Worm (Caenorhabditis elegans) whole organism, dauer: ENCODE measurements around the gene T01G1.4.
"Not testable (repeated sequence)": the region's sequence is repeated elsewhere in the genome, so short reads cannot be mapped to it uniquely, and the experiment has no call there.

Source experiments
- unc-62 ChIP-seq: sonication (generic microtip); optimal IDR thresholded peaks from 2 replicates; lab custom pipeline; 2017; ENCODE audit warnings: missing biosample characterization, missing genetic modification reagents, missing genetic modification characterization

Gene T01G1.4

DNA sequence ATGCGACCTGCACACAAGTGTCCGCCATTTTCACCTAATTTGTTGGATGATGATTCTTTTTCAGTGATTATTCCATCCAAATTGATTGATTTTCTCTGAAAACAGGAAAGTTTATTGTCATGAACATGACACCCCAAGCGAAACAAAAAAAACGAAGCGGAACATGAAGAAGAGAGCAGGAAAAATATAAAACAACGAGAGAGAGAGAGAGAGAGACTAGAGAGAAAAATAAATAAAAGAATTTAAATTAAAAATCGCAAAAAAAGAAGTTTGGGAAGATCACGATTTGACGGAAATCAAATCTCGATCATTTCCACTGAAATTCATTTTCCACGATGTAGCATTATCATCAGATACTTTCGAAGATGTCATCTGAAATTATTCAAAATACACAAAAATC lies 1.5 kb downstream of the T01G1.4 start, which contains the start of gene klp-12:
TSS of gene klp-12 (minus strand) at position 101 of the 400 bp plus-strand sequence.
- TF ChIP-seq unc-62 = no peak

DNA sequence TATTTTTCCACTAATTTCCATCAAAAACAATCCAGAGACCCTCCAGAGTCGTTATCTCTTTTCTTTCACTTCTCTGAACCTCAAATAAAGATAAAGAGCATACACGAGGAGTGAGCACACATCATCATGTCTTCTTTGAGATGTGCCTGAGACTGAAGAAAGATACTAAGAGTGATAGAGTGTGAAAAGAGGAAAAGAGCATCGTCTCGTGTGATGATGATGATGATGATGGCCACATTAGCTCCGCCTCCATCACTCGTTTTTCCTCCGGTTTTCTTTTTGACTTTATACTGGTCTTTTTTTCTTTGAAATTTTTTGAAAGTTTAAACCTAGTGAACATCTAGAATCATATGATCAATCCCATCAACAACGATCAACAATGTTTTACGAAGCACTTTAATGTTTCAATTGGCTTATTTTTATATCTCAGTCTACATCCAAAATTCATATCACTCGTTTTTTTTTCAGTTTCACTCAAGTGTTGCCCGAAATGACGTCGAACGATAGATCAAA lies 7.3 kb downstream of the T01G1.4 start, which contains the start of gene T01G1.2:
TSS of gene T01G1.2 (plus strand) at position 463 of the 513 bp plus-strand sequence.
- TF ChIP-seq unc-62 = no peak

DNA sequence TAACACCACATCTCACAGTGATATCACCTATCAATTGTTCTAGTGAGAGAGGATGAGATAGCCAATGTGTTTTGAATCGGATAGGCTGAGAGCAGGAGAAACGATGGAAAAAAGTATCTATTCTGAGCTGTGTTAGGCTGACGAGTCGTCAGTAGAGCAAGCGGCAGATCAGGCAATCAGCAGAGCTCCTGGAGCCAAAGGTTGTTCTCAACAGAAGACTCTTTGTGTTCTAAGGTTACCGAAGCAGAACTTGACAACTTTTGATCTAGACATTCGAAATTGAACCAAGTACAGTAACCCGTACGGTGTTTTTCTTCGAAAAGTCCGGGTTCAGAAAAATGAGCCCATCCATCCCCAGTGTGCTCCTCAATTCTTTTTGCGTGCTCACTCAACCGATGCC lies 8.5 kb downstream of the T01G1.4 start:
- TF ChIP-seq unc-62 = no peak

DNA sequence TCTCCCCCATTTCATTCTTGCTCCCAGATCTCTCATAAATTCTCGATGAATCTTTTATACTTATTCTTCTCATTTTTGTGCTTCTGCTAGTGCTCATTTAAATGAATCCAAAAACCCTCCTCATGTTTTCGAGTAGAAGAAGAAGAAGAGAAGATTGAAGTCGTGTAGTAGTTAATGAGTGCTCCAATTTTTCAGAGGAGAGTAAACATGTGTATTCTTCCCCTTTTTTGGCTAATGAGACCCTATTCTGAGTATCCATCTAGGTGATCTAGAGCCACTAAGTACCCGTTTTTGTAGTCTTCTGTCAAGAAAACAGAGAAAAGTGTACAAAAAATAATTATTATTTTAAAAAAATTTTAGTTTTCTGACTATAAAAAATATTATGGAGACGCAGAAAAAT lies 9.7 kb downstream of the T01G1.4 start:
- TF ChIP-seq unc-62 = no peak

DNA sequence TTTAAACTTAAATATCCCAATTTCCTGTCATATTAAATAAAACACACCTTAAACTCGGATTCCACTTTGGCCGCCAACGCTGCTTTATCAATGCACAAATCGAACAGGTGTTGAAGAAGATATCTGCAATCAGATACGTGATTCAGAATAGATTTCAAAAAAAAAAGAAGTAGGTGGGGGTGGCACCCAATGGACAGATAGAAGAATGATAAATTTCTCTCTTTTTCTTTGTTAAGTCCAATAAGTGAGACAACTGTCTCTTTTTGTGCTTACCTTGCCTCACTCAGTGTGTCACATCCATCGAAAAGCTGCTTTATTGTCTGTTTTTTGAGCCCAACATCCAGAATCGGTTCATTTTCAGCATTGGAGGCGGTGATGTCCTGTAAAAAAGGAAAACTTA lies 10.5 kb downstream of the T01G1.4 start:
- no peak for TF ChIP-seq unc-62

DNA sequence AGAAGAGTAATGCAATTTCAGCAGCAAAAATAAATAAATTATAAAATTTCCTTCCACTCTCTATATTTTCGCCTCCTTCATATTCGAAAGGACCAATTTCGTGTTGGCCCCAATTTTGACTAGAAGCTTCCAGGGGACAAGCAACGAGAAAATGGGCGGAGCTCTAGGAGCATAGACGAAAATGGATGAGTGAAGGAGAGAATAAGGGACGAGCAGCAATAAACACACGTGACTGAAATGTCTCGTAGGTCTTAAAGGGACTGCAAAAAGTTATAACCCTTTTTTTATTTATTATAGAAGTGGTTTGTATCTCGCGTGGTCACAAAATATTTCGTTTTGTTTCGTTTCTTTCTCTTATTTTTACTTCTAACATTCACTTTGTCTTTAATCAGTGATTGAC lies 11.6 kb downstream of the T01G1.4 start:
- TF ChIP-seq unc-62 = no peak

DNA sequence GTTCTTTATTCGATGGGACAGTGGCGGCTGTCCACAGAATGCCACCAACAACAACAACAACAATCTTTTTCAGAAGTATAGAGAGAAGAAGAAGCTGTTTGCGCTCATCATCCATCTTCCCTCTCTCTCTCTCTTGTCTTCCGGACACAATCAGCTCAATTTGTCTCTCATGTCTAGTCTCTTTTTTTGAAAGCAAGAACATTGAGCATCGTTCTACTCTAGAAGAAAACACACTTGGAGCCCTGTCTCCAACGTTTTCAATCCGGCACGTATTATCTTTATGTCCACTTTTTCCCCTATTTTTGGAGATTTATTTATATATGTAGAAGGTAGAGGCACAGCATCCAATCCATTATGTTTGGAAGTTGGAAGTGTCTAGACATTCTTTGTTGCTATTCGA lies 12.5 kb downstream of the T01G1.4 start:
- no peak for TF ChIP-seq unc-62

DNA sequence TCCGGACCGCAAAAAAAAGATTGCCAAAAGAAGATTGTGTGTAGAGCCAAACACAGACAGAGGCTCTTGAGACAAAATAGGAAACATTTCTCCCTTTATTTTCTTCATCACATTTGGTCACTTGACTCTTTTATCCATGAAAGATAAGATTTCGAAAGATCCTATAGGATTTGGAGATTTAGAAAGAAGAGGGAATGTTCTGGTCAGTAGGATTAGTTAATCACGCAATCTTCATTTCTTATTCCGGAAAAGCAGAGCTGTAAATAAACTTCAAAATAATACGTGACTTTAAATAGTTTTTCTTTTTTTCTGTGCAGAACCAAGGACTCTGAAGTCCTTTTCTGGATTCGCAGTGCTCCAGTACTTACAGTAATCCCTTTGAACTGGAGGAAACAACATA lies 14.0 kb downstream of the T01G1.4 start:
- TF ChIP-seq unc-62 = no peak

DNA sequence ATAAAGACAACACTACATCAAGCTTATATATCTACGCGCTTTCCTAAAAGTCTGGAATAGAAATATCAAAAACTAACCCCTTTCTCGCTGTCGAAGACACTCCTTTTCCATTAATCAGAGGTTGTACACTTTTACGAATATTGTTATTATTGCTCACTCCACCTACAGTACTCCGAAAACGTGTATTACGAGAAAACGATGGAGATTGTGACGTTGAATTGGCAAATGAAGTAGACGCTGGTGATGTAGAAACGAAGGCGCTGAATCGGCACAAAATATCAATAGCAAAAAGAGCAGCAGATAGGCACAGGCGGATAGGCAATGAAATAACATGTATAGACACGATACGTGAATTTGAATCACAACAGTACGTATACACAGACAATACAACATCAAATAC lies 17.0 kb downstream of the T01G1.4 start:
- no peak for TF ChIP-seq unc-62

DNA sequence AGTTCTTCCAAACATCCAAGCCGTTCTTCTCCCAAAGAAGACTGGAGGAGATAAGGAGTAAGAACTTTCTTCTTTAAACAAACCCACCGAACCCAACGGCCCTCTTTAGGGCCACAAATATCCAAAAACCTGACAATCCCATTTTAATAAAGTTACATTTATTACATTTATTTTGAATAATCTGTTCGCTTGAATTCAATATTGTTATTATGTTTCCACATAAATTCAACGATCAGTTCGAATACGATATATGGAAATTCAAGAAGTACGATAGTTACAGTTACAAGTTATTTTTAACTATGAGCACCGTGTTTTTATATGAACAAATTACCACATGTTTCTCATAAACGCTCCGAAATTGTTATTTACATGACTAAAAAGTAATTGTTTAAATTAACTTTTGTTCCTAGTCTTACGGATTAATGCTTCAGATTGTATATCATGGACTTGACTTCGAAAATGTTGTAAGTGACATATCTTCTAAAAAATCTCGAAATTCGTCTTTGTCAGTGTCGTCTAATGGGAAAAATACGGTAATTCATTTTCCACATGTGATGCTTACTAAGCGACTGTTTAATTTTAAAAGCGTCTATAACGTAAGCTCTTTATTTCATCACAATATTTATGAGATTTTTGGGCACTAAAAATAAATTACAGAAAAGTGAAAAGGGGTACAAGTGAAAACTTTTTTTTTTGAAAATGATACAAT lies 20.4 kb downstream of the T01G1.4 start:
- no peak for TF ChIP-seq unc-62

DNA sequence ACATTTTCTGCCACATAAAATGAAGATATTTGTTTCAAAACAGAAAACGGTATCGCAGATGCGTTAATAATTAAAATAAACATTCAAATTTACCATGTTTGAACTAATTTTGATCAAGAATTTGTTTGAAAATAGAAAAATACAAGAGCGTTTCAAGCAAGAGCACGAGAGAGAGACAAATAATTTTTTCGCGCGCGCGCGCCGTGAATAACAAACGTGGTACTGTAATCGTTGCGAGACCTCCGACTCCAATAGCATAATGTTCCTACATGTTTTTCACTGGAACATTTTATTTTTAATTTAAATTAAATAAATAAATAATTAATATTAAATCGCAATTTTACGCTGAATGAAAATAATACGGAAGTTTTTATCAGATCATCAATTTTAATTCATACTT lies 24.3 kb downstream of the T01G1.4 start, which contains the start of gene F54E12.2:
TSS of gene F54E12.2 (minus strand) at position 164 of the 400 bp plus-strand sequence.
- no peak for TF ChIP-seq unc-62

DNA sequence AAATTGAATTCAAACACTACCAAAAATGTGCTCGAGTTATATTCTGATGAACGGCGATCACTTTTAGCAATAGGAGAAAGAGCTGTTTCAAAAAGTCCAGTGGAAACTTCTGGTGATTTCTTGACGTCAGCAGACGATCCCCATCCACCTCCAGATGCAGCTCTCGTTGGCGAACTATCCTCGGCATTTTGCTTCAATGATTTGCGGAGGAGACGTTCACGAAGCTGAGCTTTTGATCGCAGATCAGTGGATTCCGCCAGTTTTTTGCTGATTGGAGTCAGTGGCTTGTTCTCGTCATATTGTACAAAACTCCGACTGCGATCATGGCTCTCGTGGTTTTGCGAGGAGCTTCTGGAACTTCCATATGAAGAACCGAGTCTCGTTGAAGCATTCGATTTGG lies 25.1 kb downstream of the T01G1.4 start:
- no peak for TF ChIP-seq unc-62

DNA sequence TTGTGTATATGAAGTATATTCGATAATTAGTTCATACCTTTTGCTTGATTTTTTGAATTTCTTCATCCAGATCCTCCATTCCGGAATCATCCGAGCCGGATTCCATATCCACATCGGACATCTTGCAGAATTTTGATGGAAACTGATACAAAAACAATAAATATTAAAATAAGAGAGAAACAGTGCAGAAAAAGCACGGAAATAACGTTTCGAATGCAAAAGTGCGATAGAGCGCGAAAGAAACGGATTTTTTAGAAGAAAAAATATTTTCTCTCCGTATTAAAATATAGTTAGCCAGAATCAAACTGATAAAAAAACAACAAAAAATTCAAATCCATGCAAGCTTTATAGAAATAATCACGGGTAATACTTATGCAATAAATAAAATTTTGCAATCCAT lies 28.6 kb downstream of the T01G1.4 start, which contains the start of gene sart-3:
TSS of gene sart-3 (minus strand) at position 219 of the 400 bp plus-strand sequence.
- no peak for TF ChIP-seq unc-62

DNA sequence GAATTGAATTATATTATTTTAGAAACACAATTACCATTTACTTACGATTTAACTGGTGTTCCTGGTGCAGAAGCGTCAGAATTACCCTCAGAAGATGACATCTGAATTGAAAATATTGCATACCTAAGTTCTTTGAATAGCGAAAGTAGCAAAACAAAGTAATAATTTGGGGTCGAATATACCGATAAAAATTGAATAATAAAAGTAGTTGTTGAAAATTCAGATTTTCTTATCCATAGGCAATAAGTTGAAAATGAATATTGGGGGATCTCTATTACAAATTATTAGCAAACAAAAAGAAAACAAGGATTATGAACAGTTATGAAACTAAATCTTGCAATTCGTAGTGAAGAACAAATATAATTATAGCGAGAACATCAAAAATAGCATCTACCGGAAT lies 32.0 kb downstream of the T01G1.4 start, which contains the start of gene leo-1:
TSS of gene leo-1 (minus strand) at position 101 of the 400 bp plus-strand sequence.
- TF ChIP-seq unc-62 = no peak

DNA sequence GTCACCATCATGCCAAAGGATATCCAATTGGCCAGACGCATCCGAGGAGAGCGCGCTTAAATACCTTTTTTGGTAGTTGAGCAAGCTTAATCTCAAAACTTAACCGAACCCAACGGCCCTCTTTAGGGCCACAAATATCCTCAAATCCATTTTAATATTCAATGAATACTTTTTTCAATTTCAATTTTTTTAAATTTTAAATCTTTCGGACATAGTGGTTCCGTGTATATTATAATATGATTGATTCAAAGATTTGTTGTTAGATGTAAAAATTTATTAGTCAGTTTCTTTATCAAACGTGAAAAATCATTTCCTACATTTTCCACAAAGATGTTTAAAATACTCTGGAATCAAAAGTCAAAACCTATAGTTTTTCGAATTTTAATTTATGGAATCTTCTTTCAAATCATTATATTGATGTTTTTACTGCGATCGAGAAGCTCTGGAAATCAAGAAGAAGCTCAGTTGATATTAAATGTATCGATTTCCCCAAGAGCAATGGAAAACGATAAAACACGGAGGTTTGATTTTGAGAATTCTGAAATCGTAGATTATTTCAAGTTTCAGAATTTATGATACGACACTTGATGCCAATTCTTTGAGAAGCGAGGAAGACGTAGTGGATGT lies 34.3 kb downstream of the T01G1.4 start, which contains the start of gene B0035.21:
TSS of gene B0035.21 (plus strand) at position 322 of the 627 bp plus-strand sequence.
- TF ChIP-seq unc-62 = no peak

DNA sequence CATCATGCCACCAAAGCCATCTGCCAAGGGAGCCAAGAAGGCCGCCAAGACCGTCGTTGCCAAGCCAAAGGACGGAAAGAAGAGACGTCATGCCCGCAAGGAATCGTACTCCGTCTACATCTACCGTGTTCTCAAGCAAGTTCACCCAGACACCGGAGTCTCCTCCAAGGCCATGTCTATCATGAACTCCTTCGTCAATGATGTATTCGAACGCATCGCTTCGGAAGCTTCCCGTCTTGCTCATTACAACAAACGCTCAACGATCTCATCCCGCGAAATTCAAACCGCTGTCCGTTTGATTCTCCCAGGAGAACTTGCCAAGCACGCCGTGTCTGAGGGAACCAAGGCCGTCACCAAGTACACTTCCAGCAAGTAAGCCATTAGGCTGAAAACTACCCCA lies 36.6 kb downstream of the T01G1.4 start, which contains the start of gene his-48:
TSS of gene his-48 (plus strand) at position 5 of the 400 bp plus-strand sequence.
- not testable (repeated sequence) for TF ChIP-seq unc-62

DNA sequence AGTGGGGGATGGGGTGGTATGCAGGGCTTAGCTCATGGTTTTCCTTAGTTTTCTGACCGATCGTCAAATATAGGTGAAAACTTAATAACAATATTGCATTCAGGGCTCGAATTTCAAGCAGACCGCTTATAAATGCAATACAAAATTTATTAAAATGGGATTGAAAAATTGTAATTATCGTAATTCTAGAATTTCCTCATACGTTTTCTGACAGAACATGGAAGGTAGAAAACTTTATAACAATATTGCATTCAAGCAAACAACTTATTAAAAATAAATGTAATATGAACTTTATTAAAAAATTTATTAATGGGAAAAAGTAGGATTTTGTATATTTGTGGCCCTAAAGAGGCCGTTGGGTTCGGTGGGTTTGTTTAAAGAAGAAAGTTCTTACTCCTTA lies 37.6 kb downstream of the T01G1.4 start:
- TF ChIP-seq unc-62 = no peak

DNA sequence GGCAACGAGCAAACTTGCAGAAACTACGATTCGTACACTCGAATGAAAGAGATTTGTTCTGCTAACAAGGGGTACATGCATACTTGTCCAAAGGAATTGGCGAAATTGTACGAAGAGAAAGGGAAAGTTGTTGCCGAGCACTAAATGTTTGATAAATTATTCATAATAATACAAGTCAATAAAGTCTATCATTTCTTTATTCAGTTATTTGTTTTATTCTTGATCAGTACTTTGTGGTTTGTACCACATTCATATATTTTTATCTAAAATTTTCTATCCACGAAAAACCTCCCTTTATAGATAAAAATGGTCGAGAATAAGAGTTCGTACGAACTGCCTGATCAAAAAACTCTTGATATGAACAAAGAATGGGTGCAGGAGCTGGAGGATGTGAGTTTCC lies 40.8 kb downstream of the T01G1.4 start, which contains the start of gene edg-1:
TSS of gene edg-1 (plus strand) at position 301 of the 400 bp plus-strand sequence.
- no peak for TF ChIP-seq unc-62
